Worm (Caenorhabditis elegans) whole organism, early embryonic: ENCODE results near the gene F43C11.10.

Experiments
- B0310.2 ChIP-seq: sonication (generic microtip); optimal IDR thresholded peaks from 2 replicates; lab custom pipeline; 2016; ENCODE audit warnings: mild to moderate bottlenecking, missing genetic modification characterization, missing compliant biosample characterization
- ama-1 ChIP-seq: fragments of 150-350 bp; optimal IDR thresholded peaks from 2 replicates; lab custom pipeline; 2014
- ceh-36 ChIP-seq: sonication (generic microtip); optimal IDR thresholded peaks from 2 replicates; lab custom pipeline; 2016; ENCODE audit warnings: missing genetic modification characterization, inconsistent platforms, missing compliant biosample characterization
- flt-1 ChIP-seq: fragments of 200-800 bp; sonication (Bioruptor generic); IDR thresholded peaks from 2 replicates; pipeline ENCODE4 v1.3.6; 2022; ENCODE audit warnings: missing genetic modification characterization, missing compliant biosample characterization
- hmg-4 ChIP-seq: fragments of 200-800 bp; sonication (Bioruptor generic); optimal IDR thresholded peaks from 2 replicates; lab custom pipeline; 2018; ENCODE audit warnings: mild to moderate bottlenecking, missing genetic modification characterization, missing compliant biosample characterization
- hnd-1 ChIP-seq: sonication (generic microtip); optimal IDR thresholded peaks from 2 replicates; lab custom pipeline; 2016; ENCODE audit warnings: missing genetic modification characterization, missing compliant biosample characterization
- scrt-1 ChIP-seq: fragments of 200-800 bp; sonication (Bioruptor generic); IDR thresholded peaks from 2 replicates; pipeline ENCODE4 v1.3.6; 2022; ENCODE audit warnings: missing genetic modification characterization, missing compliant biosample characterization
- tbx-11 ChIP-seq: fragments of 200-800 bp; sonication (Bioruptor generic); IDR thresholded peaks from 2 replicates; pipeline ENCODE4 v1.3.6; 2022; ENCODE audit warnings: missing genetic modification characterization, missing compliant biosample characterization
- tbx-37 ChIP-seq: fragments of 200-800 bp; sonication (Bioruptor generic); conservative IDR thresholded peaks from 2 replicates; pipeline ENCODE4 v1.3.6; 2022; ENCODE audit warnings: missing genetic modification reagents, missing genetic modification characterization, missing compliant biosample characterization
- tra-4 ChIP-seq: sonication (generic microtip); optimal IDR thresholded peaks from 2 replicates; lab custom pipeline; 2017; ENCODE audit warnings: missing genetic modification characterization, missing compliant biosample characterization

DNA sequence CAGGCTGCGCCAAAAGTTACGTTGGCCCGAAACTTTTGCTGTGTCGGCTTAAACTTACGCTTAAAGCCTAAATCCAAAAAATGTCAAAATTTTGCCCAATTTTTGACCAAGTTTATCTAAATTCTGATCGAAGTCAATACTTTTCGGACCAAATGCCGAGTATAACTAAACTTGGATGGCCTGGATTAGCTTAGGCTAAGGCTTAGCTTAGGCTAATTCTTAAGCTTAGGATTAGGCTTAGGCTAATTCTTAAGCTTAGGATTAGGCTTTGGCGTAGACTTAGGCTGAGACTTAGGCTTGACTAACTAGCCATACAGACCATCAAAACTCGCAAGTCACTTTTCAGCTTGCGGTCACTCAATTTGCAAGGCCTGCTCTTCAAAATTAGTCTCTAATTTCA is 16.3 kb downstream of the F43C11.10 start:
- TF ChIP-seq tbx-37 (GFP tag; lab: Robert Waterston, UW) (no peak), ama-1 (lab: Kevin White, UChicago) (no peak), tra-4 (tag; lab: Kevin White, UChicago) (no peak), ceh-36 (tag; lab: Kevin White, UChicago) (peak; percentile 71), tbx-11 (GFP tag; lab: Robert Waterston, UW) (no peak), B0310.2 (no peak), scrt-1 (no peak), hnd-1 (tag; lab: Kevin White, UChicago) (no peak), flt-1 (GFP tag; lab: Robert Waterston, UW) (no peak), hmg-4 (GFP tag; lab: Kevin White, UChicago) (no peak)
